Fruit fly (Drosophila melanogaster): ENCODE measurements around the gene CG42249.

CG42249 gene

DNA sequence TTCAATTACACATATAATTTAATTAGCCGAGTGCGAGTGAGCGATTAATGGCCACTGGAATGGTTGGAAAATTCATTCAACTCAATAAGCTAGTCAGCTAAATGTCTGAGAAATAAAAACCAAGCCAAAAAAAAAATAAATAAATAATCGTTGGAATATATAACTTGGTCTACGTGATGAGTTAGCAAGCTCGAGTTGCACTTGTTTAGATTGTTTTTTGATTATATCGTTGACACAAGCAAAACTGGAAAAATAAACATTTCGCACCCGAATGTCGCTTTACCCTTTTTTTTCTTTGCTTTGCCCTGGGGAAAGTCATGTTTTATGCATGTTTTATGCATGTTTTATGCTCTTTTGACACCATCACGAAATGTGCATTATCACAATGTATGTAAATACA, 13.1 kb upstream of the CG42249 start:
- TF ChIP-seq CG14710 (tag; optimal IDR thresholded peaks at IDR 0.05), result no peak

DNA sequence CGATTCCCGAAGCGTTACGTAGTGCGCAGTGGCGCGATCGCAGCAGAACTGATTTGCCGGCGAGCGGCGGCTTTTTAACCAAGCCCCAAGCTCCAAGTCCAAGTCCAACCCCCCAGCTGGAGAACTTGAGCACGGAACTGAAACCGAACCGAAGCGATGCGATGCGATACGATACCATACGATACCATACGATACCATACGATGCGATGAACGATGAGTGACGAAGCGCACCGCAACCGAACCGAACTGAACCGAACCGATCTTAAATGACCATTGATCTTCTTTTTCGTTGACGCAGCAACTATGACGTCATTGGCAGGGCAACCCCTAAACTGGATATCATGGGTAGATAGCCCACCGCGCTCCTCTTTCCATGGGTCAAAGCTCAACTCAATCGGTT, 9.8 kb upstream of the CG42249 start, which contains the start of gene sev:
TSS of gene sev (minus strand) at position 50 of the 400 bp plus-strand sequence.
- TF ChIP-seq Oli (tag; optimal IDR thresholded peaks at IDR 0.05) (no peak), CG34376 (GFP tag; optimal IDR thresholded peaks at IDR 0.05) (no peak), CG6175 (GFP tag; IDR thresholded peaks at IDR 0.05) (no peak), repo (GFP tag; optimal IDR thresholded peaks at IDR 0.05) (no peak), CG2712 (tag; optimal IDR thresholded peaks at IDR 0.05) (no peak), ttk (GFP tag; IDR thresholded peaks at IDR 0.05) (no peak), stc (GFP tag; IDR thresholded peaks at IDR 0.05) (no peak), CG6765 (GFP tag; optimal IDR thresholded peaks at IDR 0.05) (no peak), Aef1 (GFP tag; IDR thresholded peaks at IDR 0.05) (no peak), exex (tag; optimal IDR thresholded peaks at IDR 0.05) (no peak), GATAe (GFP tag; conservative IDR thresholded peaks at IDR 0.05) (no peak), CG9727 (GFP tag; optimal IDR thresholded peaks at IDR 0.05) (no peak), D19B (GFP tag; optimal IDR thresholded peaks at IDR 0.05) (no peak), Hr39 (optimal IDR thresholded peaks at IDR 0.05) (no peak), CG9876 (GFP tag; optimal IDR thresholded peaks at IDR 0.05) (no peak), Dfd (GFP tag; optimal IDR thresholded peaks at IDR 0.05) (no peak), CG11398 (GFP tag; optimal IDR thresholded peaks at IDR 0.05) (no peak), ara (GFP tag; IDR thresholded peaks at IDR 0.05) (no peak), pzg (GFP tag; optimal IDR thresholded peaks at IDR 0.05) (no peak), Hmr (GFP tag; optimal IDR thresholded peaks at IDR 0.05) (no peak), Max (GFP tag; optimal IDR thresholded peaks at IDR 0.05) (no peak), cas (GFP tag; IDR thresholded peaks at IDR 0.05) (no peak), en (GFP tag; optimal IDR thresholded peaks at IDR 0.05) (no peak), CG5953 (GFP tag; IDR thresholded peaks at IDR 0.05) (no peak), Dip3 (GFP tag; optimal IDR thresholded peaks at IDR 0.05) (no peak), CG30403 (GFP tag; optimal IDR thresholded peaks at IDR 0.05) (no peak), tna (GFP tag; IDR thresholded peaks at IDR 0.05; ENCODE audit: partially characterized antibody) (no peak), CG17912 (GFP tag; optimal IDR thresholded peaks at IDR 0.05) (no peak), CG6854 (GFP tag; optimal IDR thresholded peaks at IDR 0.05) (no peak), CG15514 (GFP tag; optimal IDR thresholded peaks at IDR 0.05) (peak; percentile 36), CG6791 (GFP tag; IDR thresholded peaks at IDR 0.05; ENCODE audit: partially characterized antibody) (no peak), Deaf1 (tag; optimal IDR thresholded peaks at IDR 0.05) (peak; percentile 78), Nf-YB (GFP tag; optimal IDR thresholded peaks at IDR 0.05) (no peak), CG7556 (GFP tag; optimal IDR thresholded peaks at IDR 0.05) (no peak), Rfx (GFP tag; IDR thresholded peaks at IDR 0.05) (no peak), Med (GFP tag) (peak; percentile 16), Poxn (GFP tag; IDR thresholded peaks at IDR 0.05) (no peak), BEAF-32 (GFP tag; optimal IDR thresholded peaks at IDR 0.05) (peak; percentile 23), kah (GFP tag; optimal IDR thresholded peaks at IDR 0.05) (no peak), Meics (GFP tag; optimal IDR thresholded peaks at IDR 0.05) (peak; percentile 75), trh (GFP tag; optimal IDR thresholded peaks at IDR 0.05) (no peak)

All from whole organism, embryonic.